Worm (Caenorhabditis elegans): ENCODE data around the gene sru-36.

DNA sequence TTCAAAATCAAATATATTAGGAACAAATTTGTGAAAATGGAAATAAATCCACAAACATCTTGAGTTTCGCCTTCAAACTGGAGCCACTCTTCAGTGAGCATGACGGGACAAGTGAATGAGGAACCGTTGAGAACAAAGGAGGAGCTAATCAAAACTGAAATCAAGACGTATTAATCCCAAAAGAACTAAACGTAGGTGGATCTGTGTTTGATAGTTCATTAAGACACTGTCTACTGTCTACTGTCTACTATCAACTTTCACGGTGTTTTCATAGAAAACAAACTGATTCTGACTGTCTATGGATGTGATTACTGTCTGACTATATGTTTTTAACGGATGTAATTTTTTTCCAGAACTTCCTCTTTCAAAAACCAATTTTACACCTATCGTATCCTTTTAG lies 19.8 kb upstream of the sru-36 start, which contains the start of gene str-193:
- no peak for TF ChIP-seq ceh-82 (tag; optimal IDR thresholded peaks at IDR 0.05)
- no peak for TF ChIP-seq fos-1 (tag; optimal IDR thresholded peaks at IDR 0.05)
- TF ChIP-seq eor-1 (tag; optimal IDR thresholded peaks at IDR 0.05): no peak
- TF ChIP-seq unc-62 (GFP tag; optimal IDR thresholded peaks at IDR 0.05): no peak
- TF ChIP-seq zag-1 (tag; optimal IDR thresholded peaks at IDR 0.05): no peak
- no peak for TF ChIP-seq skn-1 (tag; optimal IDR thresholded peaks at IDR 0.05)

Data from whole organism, L3 larva.